Fruit fly (Drosophila melanogaster): Measurements from ENCODE around the gene Brd.

The Brd gene

DNA sequence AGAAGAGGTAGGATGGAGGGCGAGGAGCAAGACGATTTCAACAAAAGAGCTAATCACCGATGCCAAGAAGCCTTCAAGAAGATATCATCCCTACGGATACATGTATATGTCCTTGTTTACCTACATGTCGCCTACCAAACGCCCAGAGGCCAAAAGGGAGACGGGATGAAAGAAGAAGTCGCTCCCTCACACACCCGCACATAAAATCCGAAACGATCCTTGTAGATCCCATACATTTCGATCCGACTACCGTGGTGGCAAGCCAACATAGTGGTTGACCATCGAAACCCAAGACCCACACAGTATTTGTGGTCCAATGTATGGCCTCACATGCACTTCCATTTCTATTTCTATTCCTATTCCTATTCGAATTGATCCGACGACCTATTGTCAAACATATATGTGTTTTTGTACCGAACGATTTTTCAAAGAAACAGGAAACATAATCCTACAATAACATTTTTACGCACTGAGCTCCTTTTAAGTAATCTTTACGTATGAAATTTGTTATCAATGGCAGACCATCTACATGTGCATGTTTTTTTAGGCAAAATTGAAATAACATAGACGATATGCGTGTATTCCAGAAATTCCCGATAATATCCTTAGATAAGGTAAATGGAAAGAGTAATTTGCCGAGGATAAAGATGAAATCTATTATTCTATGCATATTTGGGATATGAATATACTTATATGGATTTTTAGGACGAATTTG lies 13.7 kb upstream of the Brd start:
- TF ChIP-seq ey (GFP tag; optimal IDR thresholded peaks at IDR 0.05) (no peak), jim (GFP tag; optimal IDR thresholded peaks at IDR 0.05) (no peak), pan (optimal IDR thresholded peaks at IDR 0.05) (no peak), dl (GFP tag; optimal IDR thresholded peaks at IDR 0.05; ENCODE audit: insufficient read depth in 1 of 2, partially characterized antibody in 2 of 2) (no peak), CG32264 (GFP tag; optimal IDR thresholded peaks at IDR 0.05) (no peak), Mio (GFP tag; optimal IDR thresholded peaks at IDR 0.05) (no peak), N (GFP tag; optimal IDR thresholded peaks at IDR 0.05) (no peak), CrebA (GFP tag; optimal IDR thresholded peaks at IDR 0.05; ENCODE audit: borderline replicate concordance) (no peak), Abd-B (GFP tag; optimal IDR thresholded peaks at IDR 0.05) (no peak), Sp1 (GFP tag; optimal IDR thresholded peaks at IDR 0.05) (no peak), usp (GFP tag; optimal IDR thresholded peaks at IDR 0.05) (no peak), h (GFP tag; optimal IDR thresholded peaks at IDR 0.05) (no peak)

DNA sequence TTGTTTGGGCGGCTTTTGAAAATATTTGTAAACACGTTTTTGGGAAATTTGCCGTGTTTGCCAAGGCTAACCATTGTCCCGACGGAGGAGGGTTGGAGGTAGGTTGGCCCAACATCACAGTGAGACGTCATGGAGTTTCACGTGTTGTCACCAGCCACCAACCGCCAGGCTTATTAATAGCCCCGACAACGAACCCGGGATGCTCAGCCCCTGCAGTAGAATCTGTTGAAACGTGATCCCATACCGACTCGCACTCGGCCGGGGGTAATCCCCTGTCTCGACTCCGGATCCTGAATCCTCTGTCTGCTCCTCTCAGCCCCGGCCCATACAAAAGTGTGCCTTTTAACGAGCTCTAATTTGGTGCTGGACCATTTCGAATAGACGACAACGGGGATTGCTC lies 11.9 kb upstream of the Brd start:
- TF ChIP-seq Jra (GFP tag; optimal IDR thresholded peaks at IDR 0.05) (no peak), dsf (GFP tag; optimal IDR thresholded peaks at IDR 0.05; ENCODE audit: borderline replicate concordance) (no peak), usp (GFP tag; optimal IDR thresholded peaks at IDR 0.05) (no peak), rgr (GFP tag; optimal IDR thresholded peaks at IDR 0.05) (no peak), br (GFP tag; optimal IDR thresholded peaks at IDR 0.05) (no peak), psq (GFP tag; optimal IDR thresholded peaks at IDR 0.05) (no peak), dmrt93B (GFP tag; optimal IDR thresholded peaks at IDR 0.05) (no peak), CG32264 (GFP tag; optimal IDR thresholded peaks at IDR 0.05) (no peak), Mio (GFP tag; optimal IDR thresholded peaks at IDR 0.05) (no peak), Hnf4 (GFP tag; optimal IDR thresholded peaks at IDR 0.05) (no peak), fru (GFP tag; optimal IDR thresholded peaks at IDR 0.05) (no peak), brk (GFP tag; optimal IDR thresholded peaks at IDR 0.05) (no peak), h (GFP tag; optimal IDR thresholded peaks at IDR 0.05) (no peak), Vsx2 (GFP tag; optimal IDR thresholded peaks at IDR 0.05; ENCODE audit: partially characterized antibody) (no peak)

DNA sequence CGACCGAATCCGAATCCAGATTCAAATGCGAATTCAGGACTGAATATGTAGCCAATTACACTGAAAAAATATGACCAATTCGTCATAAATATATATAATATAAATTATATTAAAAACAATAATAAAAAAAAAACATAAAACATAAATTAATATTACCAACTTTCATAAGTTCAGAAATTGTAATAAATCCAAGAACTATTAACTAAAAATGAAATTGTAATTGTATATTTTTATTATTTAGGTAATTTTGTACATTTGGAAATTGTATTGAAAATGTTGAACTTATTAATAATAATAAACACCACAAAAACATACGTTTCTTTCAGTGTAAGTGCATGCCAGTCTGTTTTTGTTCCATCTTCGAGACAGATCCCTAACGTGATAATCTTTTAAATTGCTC lies 11.4 kb upstream of the Brd start:
- TF ChIP-seq fru (GFP tag; optimal IDR thresholded peaks at IDR 0.05) (no peak), br (GFP tag; optimal IDR thresholded peaks at IDR 0.05) (no peak), tai (GFP tag; optimal IDR thresholded peaks at IDR 0.05) (no peak), Mio (GFP tag; optimal IDR thresholded peaks at IDR 0.05) (no peak), brk (GFP tag; optimal IDR thresholded peaks at IDR 0.05) (no peak), HLH106 (tag; optimal IDR thresholded peaks at IDR 0.05) (no peak), OdsH (GFP tag; optimal IDR thresholded peaks at IDR 0.05) (no peak), pan (optimal IDR thresholded peaks at IDR 0.05) (no peak), jim (GFP tag; optimal IDR thresholded peaks at IDR 0.05) (no peak), CrebA (GFP tag; optimal IDR thresholded peaks at IDR 0.05; ENCODE audit: borderline replicate concordance) (no peak), Dif (GFP tag; optimal IDR thresholded peaks at IDR 0.05; ENCODE audit: partially characterized antibody) (no peak), Dfd (GFP tag; optimal IDR thresholded peaks at IDR 0.05) (no peak), Jra (GFP tag; optimal IDR thresholded peaks at IDR 0.05) (no peak), N (GFP tag; optimal IDR thresholded peaks at IDR 0.05) (no peak), dsf (GFP tag; optimal IDR thresholded peaks at IDR 0.05; ENCODE audit: borderline replicate concordance) (no peak), Sp1 (GFP tag; optimal IDR thresholded peaks at IDR 0.05) (no peak), psq (GFP tag; optimal IDR thresholded peaks at IDR 0.05) (no peak), rgr (GFP tag; optimal IDR thresholded peaks at IDR 0.05) (no peak)

DNA sequence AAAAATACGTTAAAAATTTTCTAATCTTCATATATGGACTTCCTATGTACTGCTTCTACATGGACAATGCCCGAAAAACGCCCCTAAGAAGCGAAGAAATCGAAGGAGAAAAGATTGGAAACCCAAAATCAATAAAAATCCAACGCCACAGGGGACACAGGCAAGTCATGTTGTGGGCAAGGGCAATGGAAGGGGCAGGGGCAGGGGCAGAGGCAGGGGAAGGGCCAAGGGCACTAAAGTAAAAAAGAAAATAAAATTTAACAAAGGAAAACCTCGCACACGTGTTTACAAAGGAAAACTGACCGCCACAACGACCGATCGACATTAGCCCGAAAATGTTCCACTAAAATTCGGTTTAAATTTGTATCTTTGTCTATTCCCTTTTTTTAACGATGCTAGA lies 9.7 kb upstream of the Brd start:
- TF ChIP-seq sv (GFP tag; optimal IDR thresholded peaks at IDR 0.05) (no peak), Dfd (GFP tag; optimal IDR thresholded peaks at IDR 0.05) (no peak), dmrt93B (GFP tag; optimal IDR thresholded peaks at IDR 0.05) (no peak), Vsx2 (GFP tag; optimal IDR thresholded peaks at IDR 0.05; ENCODE audit: partially characterized antibody) (no peak), brk (GFP tag; optimal IDR thresholded peaks at IDR 0.05) (no peak)

DNA sequence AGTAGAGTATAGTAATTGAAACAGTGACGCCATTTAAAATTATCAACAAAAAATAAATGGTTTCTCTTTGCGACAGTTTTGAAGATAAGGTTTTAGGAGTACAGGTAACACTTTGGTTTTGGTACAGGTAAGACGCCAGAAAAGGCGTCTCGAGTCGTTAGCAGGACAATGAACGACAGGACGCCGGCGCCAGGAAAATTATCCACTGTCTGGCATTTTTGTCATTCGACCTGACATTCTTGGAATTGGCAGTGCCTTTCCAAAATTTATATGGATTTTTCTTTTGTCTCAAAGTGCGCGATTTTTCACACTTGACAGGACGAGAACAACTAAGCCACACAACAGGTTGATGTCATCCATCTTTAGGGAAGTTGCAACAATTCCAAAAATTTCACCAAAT lies 7.6 kb upstream of the Brd start:
- no peak for TF ChIP-seq CG32264 (GFP tag; optimal IDR thresholded peaks at IDR 0.05)
- TF ChIP-seq Dfd (GFP tag; optimal IDR thresholded peaks at IDR 0.05), result no peak
- no peak for TF ChIP-seq OdsH (GFP tag; optimal IDR thresholded peaks at IDR 0.05)
- TF ChIP-seq HLH106 (tag; optimal IDR thresholded peaks at IDR 0.05), result no peak
- TF ChIP-seq br (GFP tag; optimal IDR thresholded peaks at IDR 0.05), result no peak
- TF ChIP-seq h (GFP tag; optimal IDR thresholded peaks at IDR 0.05), result no peak
- TF ChIP-seq Mio (GFP tag; optimal IDR thresholded peaks at IDR 0.05), result no peak
- TF ChIP-seq CG9705 (GFP tag; optimal IDR thresholded peaks at IDR 0.05), result no peak
- TF ChIP-seq GATAd (GFP tag; optimal IDR thresholded peaks at IDR 0.05), result no peak
